Worm (Caenorhabditis elegans): Measurements from ENCODE around the gene glb-10.

The glb-10 gene

DNA sequence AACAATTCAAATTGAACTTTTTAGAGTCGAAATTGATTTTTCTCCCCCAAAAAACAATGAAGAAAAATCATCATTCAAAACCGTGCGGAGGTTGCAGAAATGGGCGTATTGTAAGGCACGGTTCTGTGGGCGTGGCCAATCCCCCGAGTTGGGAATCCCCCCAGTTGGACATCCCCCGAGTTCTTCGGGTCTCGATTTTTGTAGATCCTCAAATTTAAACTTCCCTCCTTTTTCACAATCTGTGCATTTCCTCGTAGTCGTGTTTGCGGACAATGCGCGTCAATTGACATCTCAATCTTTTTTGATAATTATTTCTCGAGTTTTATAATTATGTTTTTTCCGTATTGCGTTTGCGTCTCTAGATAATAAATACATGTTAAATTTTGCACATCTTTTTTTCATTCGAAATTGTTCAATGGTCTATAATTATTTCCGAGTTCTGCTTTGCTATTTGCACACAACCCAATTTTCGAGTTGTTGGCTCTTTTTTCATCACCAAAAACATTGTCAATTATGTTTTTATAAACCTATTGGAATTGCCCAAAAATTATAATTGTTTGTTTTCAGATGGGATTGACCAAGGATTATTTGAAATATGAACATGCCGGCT, 39.2 kb downstream of the glb-10 start, which contains the start of gene F13H8.2 (continued):
- TF ChIP-seq zfp-3 (GFP tag; conservative IDR thresholded peaks at IDR 0.05), result 0 out of 2 replicates have a peak, but pooled peaks have one; percentile 17
- no peak; the same call in 1 of the 2 replicates for TF ChIP-seq madf-9 (GFP tag; conservative IDR thresholded peaks at IDR 0.05)
- TF ChIP-seq R02D3.7 (tag; optimal IDR thresholded peaks at IDR 0.05), result no peak
- no peak for TF ChIP-seq ces-1 (GFP tag; optimal IDR thresholded peaks at IDR 0.05)
- no peak for TF ChIP-seq ceh-82 (tag; optimal IDR thresholded peaks at IDR 0.05)
- peak; percentile 28 for TF ChIP-seq nhr-77 (tag; optimal IDR thresholded peaks at IDR 0.05)
- no peak for TF ChIP-seq zip-11 (GFP tag; IDR thresholded peaks at IDR 0.05)
- TF ChIP-seq spr-1 (tag; optimal IDR thresholded peaks at IDR 0.05), result peak; percentile 62
- TF ChIP-seq fkh-10 (GFP tag; optimal IDR thresholded peaks at IDR 0.05), result no peak

DNA sequence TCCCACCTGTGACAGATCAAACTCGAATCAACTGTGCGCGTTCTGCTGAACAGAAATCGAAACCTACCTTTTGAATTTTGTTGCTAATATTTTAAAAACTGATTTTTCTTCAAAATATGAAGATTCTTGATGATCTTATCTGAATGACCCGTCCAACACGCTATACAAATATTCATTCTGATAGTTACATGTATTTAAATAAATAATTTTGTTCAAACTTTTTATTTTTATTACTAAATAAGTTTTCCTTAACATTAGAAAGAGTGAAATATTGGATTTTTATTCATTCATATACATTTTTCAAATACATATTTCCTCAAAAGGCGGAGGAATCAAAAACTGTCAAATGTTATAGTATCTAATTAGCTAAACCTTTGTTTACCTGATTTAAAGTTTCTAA, 41.1 kb downstream of the glb-10 start, which contains the start of gene F13H8.8:
F13H8.8 (minus strand) TSS at position 101 of the 400 bp plus-strand sequence.
- TF ChIP-seq mes-2 (tag; optimal IDR thresholded peaks at IDR 0.05; ENCODE audit: poor library complexity, severe bottlenecking), result no peak
- no peak for TF ChIP-seq mxl-2 (GFP tag; conservative IDR thresholded peaks at IDR 0.05)
- TF ChIP-seq lin-38 (GFP tag; IDR thresholded peaks at IDR 0.05), result no peak
- no peak for TF ChIP-seq snpc-1.2 (GFP tag; IDR thresholded peaks at IDR 0.05)
- TF ChIP-seq madf-5 (GFP tag; IDR thresholded peaks at IDR 0.05), result no peak
- no peak for TF ChIP-seq nhr-41 (GFP tag; IDR thresholded peaks at IDR 0.05)
- TF ChIP-seq Y75B8A.6 (GFP tag; IDR thresholded peaks at IDR 0.05), result no peak
- TF ChIP-seq F49E8.2 (tag; optimal IDR thresholded peaks at IDR 0.05; ENCODE audit: borderline replicate concordance), result no peak
- TF ChIP-seq zfp-3 (GFP tag; conservative IDR thresholded peaks at IDR 0.05), result no peak
- no peak for TF ChIP-seq set-16 (GFP tag; IDR thresholded peaks at IDR 0.05)
- TF ChIP-seq lin-29 (GFP tag; IDR thresholded peaks at IDR 0.05), result no peak
- TF ChIP-seq D1046.2 (GFP tag; IDR thresholded peaks at IDR 0.05), result no peak
- TF ChIP-seq egl-27 (tag; optimal IDR thresholded peaks at IDR 0.05), result no peak

DNA sequence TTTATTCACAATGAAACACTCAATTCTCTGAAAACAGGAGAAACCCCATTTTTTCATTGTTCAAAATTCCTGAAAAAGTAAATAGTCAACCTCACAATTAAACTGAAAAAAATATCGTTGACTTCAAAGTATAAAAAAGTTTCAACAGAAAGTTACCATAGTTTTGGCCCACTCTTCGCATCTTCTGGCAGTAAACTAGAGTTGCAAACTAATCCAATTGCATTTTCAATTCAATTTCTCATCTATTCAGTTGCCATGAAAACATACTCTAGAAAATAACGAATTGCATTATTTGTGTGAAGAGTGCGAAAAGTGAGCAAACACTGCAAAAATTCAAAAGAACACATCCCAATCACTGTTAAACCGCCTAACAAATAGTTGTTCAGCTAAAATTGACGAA, 45.4 kb downstream of the glb-10 start, which contains the start of gene F13H8.3:
F13H8.3 (plus strand) TSS at position 301 of the 400 bp plus-strand sequence.
- TF ChIP-seq duxl-1 (tag; optimal IDR thresholded peaks at IDR 0.05; ENCODE audit: poor library complexity), result no peak
- TF ChIP-seq hlh-11 (tag; optimal IDR thresholded peaks at IDR 0.05), result no peak
- no peak for TF ChIP-seq D1046.2 (GFP tag; IDR thresholded peaks at IDR 0.05)
- TF ChIP-seq rbr-2 (tag; optimal IDR thresholded peaks at IDR 0.05), result no peak
- TF ChIP-seq F49E8.2 (tag; optimal IDR thresholded peaks at IDR 0.05; ENCODE audit: borderline replicate concordance), result no peak

DNA sequence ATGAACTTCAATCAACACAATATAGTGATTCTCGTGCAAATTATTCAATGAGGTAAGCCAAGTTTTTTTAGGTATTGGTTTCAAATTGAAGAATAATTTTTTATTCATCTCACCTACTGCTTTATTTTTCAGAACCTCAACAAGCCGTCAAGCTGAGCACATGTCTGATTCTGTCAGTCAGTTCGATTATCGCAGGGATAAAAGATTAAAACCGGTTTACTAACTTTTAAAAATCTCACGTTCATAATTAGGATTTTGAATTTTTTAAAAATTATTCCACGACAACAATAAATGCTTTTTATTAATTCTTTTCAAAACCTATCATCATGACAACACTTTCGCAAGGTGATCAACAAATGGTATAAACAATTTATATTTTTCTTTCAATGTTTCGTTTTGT, 46.9 kb downstream of the glb-10 start, which contains the start of gene F13H8.12:
F13H8.12 (plus strand) TSS at position 301 of the 400 bp plus-strand sequence.
- TF ChIP-seq lin-29 (GFP tag; IDR thresholded peaks at IDR 0.05), result no peak
- no peak for TF ChIP-seq nhr-102 (tag; optimal IDR thresholded peaks at IDR 0.05)
- TF ChIP-seq snpc-1.2 (GFP tag; IDR thresholded peaks at IDR 0.05), result no peak
- TF ChIP-seq dmd-8 (GFP tag; IDR thresholded peaks at IDR 0.05), result no peak
- no peak for TF ChIP-seq ceh-28 (tag; optimal IDR thresholded peaks at IDR 0.05)

DNA sequence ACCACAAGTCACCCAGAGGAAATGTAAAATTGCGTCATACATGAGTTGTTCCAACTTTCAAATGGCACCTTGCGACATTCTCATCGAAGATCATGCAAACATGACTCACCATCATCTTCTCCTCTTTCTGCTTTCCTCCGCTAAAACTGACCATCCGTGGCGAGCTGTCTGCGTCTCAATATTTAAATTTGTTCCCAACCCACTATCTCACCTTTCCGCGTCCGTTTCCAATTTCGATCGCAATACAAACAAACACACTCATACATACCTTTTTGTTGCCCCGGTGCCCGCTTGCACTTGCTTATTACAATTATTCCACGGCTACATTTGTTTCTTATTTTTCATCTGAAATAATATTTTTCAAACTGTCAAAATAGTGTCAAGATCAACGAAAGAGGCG, 48.4 kb downstream of the glb-10 start, which contains the start of gene nmgp-1:
nmgp-1 (plus strand) TSS at position 174 of the 400 bp plus-strand sequence.
- TF ChIP-seq nhr-6 (tag; optimal IDR thresholded peaks at IDR 0.05) (peak; percentile 38), madf-5 (GFP tag; IDR thresholded peaks at IDR 0.05) (no peak), daf-16 (GFP tag; optimal IDR thresholded peaks at IDR 0.05) (no peak), daf-16 (tag; optimal IDR thresholded peaks at IDR 0.05) (peak; percentile 55), aha-1 (tag) (peak; percentile 76), nhr-48 (tag; optimal IDR thresholded peaks at IDR 0.05) (no peak), nhr-28 (tag; optimal IDR thresholded peaks at IDR 0.05) (no peak), mes-2 (tag; optimal IDR thresholded peaks at IDR 0.05; ENCODE audit: poor library complexity, severe bottlenecking) (peak; percentile 42), hlh-30 (tag; optimal IDR thresholded peaks at IDR 0.05; ENCODE audit: insufficient read depth) (peak; percentile 1), dve-1 (tag; optimal IDR thresholded peaks at IDR 0.05; ENCODE audit: insufficient read depth) (peak; percentile 30), hlh-11 (tag; optimal IDR thresholded peaks at IDR 0.05) (peak; percentile 36)
